Worm (Caenorhabditis elegans) whole organism, late embryonic: Measurements from ENCODE around the gene oac-38.

Experiments
- C08G9.2 ChIP-seq: sonication (generic microtip); optimal IDR thresholded peaks from 2 replicates; lab custom pipeline; 2016; ENCODE audit warnings: mild to moderate bottlenecking, missing genetic modification characterization, moderate library complexity, missing compliant biosample characterization
- C38D4.7 ChIP-seq: fragments of 200-800 bp; sonication (Bioruptor generic); optimal IDR thresholded peaks from 2 replicates; lab custom pipeline; 2018; ENCODE audit warnings: mild to moderate bottlenecking, missing genetic modification characterization, moderate library complexity, missing compliant biosample characterization
- F13H6.1 ChIP-seq: sonication (generic microtip); optimal IDR thresholded peaks from 2 replicates; lab custom pipeline; 2016; ENCODE audit warnings: missing genetic modification characterization, missing compliant biosample characterization
- K02D7.2 ChIP-seq: sonication (generic microtip); optimal IDR thresholded peaks from 2 replicates; lab custom pipeline; 2017; ENCODE audit warnings: mild to moderate bottlenecking, missing genetic modification characterization, missing compliant biosample characterization
- T23F11.4 ChIP-seq: fragments of 200-800 bp; sonication (Bioruptor generic); optimal IDR thresholded peaks from 2 replicates; lab custom pipeline; 2018; ENCODE audit warnings: mild to moderate bottlenecking, missing genetic modification characterization, missing compliant biosample characterization
- Y22D7AL.16 ChIP-seq: sonication (generic microtip); optimal IDR thresholded peaks from 2 replicates; lab custom pipeline; 2016; ENCODE audit warnings: missing genetic modification characterization, missing compliant biosample characterization
- ama-1 ChIP-seq: fragments of 150-350 bp; optimal IDR thresholded peaks from 2 replicates; lab custom pipeline; 2014
- ceh-18 ChIP-seq: sonication (generic microtip); optimal IDR thresholded peaks from 2 replicates; lab custom pipeline; 2016; ENCODE audit warnings: missing genetic modification characterization, missing compliant biosample characterization
- ceh-19 ChIP-seq: fragments of 200-800 bp; sonication (Bioruptor generic); optimal IDR thresholded peaks from 2 replicates; lab custom pipeline; 2018; ENCODE audit warnings: mild to moderate bottlenecking, missing genetic modification characterization, missing compliant biosample characterization
- ceh-2 ChIP-seq: sonication (generic microtip); optimal IDR thresholded peaks from 2 replicates; lab custom pipeline; 2016; ENCODE audit warnings: missing genotype, missing genetic modification characterization, missing compliant biosample characterization
- ceh-31 ChIP-seq: sonication (generic microtip); optimal IDR thresholded peaks from 2 replicates; lab custom pipeline; 2016; ENCODE audit warnings: missing genetic modification characterization, missing compliant biosample characterization
- elt-2 ChIP-seq: sonication (generic microtip); optimal IDR thresholded peaks from 2 replicates; lab custom pipeline; 2016; ENCODE audit warnings: missing genetic modification reagents, missing genetic modification characterization, missing compliant biosample characterization
- elt-4 ChIP-seq: sonication (generic microtip); optimal IDR thresholded peaks from 2 replicates; lab custom pipeline; 2016; ENCODE audit warnings: missing genetic modification characterization, missing compliant biosample characterization
- fax-1 ChIP-seq: sonication (generic microtip); optimal IDR thresholded peaks from 2 replicates; lab custom pipeline; 2016; ENCODE audit warnings: missing genotype, missing genetic modification characterization, missing compliant biosample characterization
- fkh-10 ChIP-seq: fragments of 150-350 bp; optimal IDR thresholded peaks from 2 replicates; lab custom pipeline; 2014; ENCODE audit warnings: missing biosample characterization, missing genetic modification reagents, missing genetic modification characterization
- fkh-6 ChIP-seq: sonication (generic microtip); optimal IDR thresholded peaks from 2 replicates; lab custom pipeline; 2016; ENCODE audit warnings: missing genetic modification characterization, missing compliant biosample characterization
- gmeb-2 ChIP-seq: sonication (generic microtip); optimal IDR thresholded peaks from 2 replicates; lab custom pipeline; 2016; ENCODE audit warnings: missing genetic modification characterization, inconsistent platforms, missing compliant biosample characterization
- hlh-30 ChIP-seq: sonication (generic microtip); optimal IDR thresholded peaks from 2 replicates; lab custom pipeline; 2017; ENCODE audit warnings: antibody characterized with exemption, missing genetic modification characterization, missing compliant biosample characterization; ENCODE audit not compliant: insufficient read depth
- hlh-8 ChIP-seq: sonication (generic microtip); optimal IDR thresholded peaks from 2 replicates; lab custom pipeline; 2016; ENCODE audit warnings: missing genotype, missing genetic modification characterization, missing compliant biosample characterization
- lim-6 ChIP-seq: sonication (generic microtip); optimal IDR thresholded peaks from 2 replicates; lab custom pipeline; 2016; ENCODE audit warnings: missing genetic modification characterization, missing compliant biosample characterization
- madf-2 ChIP-seq: sonication (generic microtip); optimal IDR thresholded peaks from 2 replicates; lab custom pipeline; 2017; ENCODE audit warnings: missing genetic modification characterization, missing compliant biosample characterization
- mec-3 ChIP-seq: sonication (generic microtip); optimal IDR thresholded peaks from 2 replicates; lab custom pipeline; 2016; ENCODE audit warnings: borderline replicate concordance, missing genetic modification characterization, missing compliant biosample characterization
- nfya-1 ChIP-seq: sonication (generic microtip); optimal IDR thresholded peaks from 2 replicates; lab custom pipeline; 2017; ENCODE audit warnings: missing genetic modification characterization, mild to moderate bottlenecking, missing compliant biosample characterization, antibody characterized with exemption, moderate library complexity
- nhr-11 ChIP-seq: fragments of 150-350 bp; optimal IDR thresholded peaks from 2 replicates; lab custom pipeline; 2014; ENCODE audit warnings: missing biosample characterization, missing genetic modification characterization
- odd-2 ChIP-seq: sonication (generic microtip); optimal IDR thresholded peaks from 2 replicates; lab custom pipeline; 2017; ENCODE audit warnings: antibody characterized with exemption, mild to moderate bottlenecking, missing genetic modification characterization, missing compliant biosample characterization
- pag-3 ChIP-seq: sonication (generic microtip); optimal IDR thresholded peaks from 2 replicates; lab custom pipeline; 2016; ENCODE audit warnings: missing compliant biosample characterization, missing genetic modification characterization, borderline replicate concordance
- pax-1 ChIP-seq: fragments of 150-350 bp; optimal IDR thresholded peaks from 2 replicates; lab custom pipeline; 2014; ENCODE audit warnings: missing biosample characterization, missing genetic modification characterization
- pha-2 ChIP-seq: sonication (generic microtip); optimal IDR thresholded peaks from 2 replicates; lab custom pipeline; 2017; ENCODE audit warnings: mild to moderate bottlenecking, missing genetic modification characterization, missing compliant biosample characterization
- pqm-1 ChIP-seq: sonication (generic microtip); optimal IDR thresholded peaks from 2 replicates; lab custom pipeline; 2016; ENCODE audit warnings: missing genetic modification characterization, missing compliant biosample characterization
- ref-2 ChIP-seq: sonication (generic microtip); optimal IDR thresholded peaks from 2 replicates; lab custom pipeline; 2016; ENCODE audit warnings: missing genetic modification characterization, missing compliant biosample characterization
- rnt-1 ChIP-seq: sonication (generic microtip); optimal IDR thresholded peaks from 2 replicates; lab custom pipeline; 2016; ENCODE audit warnings: missing genetic modification characterization, missing compliant biosample characterization
- sdc-2 ChIP-seq: sonication (generic microtip); optimal IDR thresholded peaks from 2 replicates; lab custom pipeline; 2016; ENCODE audit warnings: missing genotype, missing genetic modification characterization, missing compliant biosample characterization
- sox-4 ChIP-seq: sonication (generic microtip); optimal IDR thresholded peaks from 2 replicates; lab custom pipeline; 2017; ENCODE audit warnings: mild to moderate bottlenecking, missing genetic modification characterization, inconsistent platforms, missing compliant biosample characterization
- unc-3 ChIP-seq, 2 experiments: fragments of 200-800 bp in 1 of 2; sonication (Bioruptor generic) in 1 of 2; sonication (generic microtip) in 1 of 2; conservative IDR thresholded peaks in 1 of 2; optimal IDR thresholded peaks in 1 of 2; 2 replicates each; pipeline versions ENCODE4 v1.3.6 to Lab custom; 2016 to 2022; ENCODE audit warnings: missing compliant biosample characterization in 2 of 2, missing genetic modification characterization in 2 of 2, missing genetic modification reagents in 1 of 2
- unc-42 ChIP-seq: sonication (generic microtip); optimal IDR thresholded peaks from 2 replicates; lab custom pipeline; 2016; ENCODE audit warnings: missing genotype, missing genetic modification characterization, missing compliant biosample characterization
- unc-55 ChIP-seq: sonication (generic microtip); optimal IDR thresholded peaks from 2 replicates; lab custom pipeline; 2017; ENCODE audit warnings: missing biosample characterization, missing genetic modification reagents, missing genetic modification characterization
- unc-86 ChIP-seq: sonication (generic microtip); optimal IDR thresholded peaks from 2 replicates; lab custom pipeline; 2016; ENCODE audit warnings: missing genetic modification characterization, missing compliant biosample characterization
- zip-5 ChIP-seq: sonication (generic microtip); optimal IDR thresholded peaks from 2 replicates; lab custom pipeline; 2016; ENCODE audit warnings: missing genetic modification characterization, missing compliant biosample characterization
- ztf-16 ChIP-seq: sonication (generic microtip); optimal IDR thresholded peaks from 2 replicates; lab custom pipeline; 2017; ENCODE audit warnings: missing genetic modification characterization, missing compliant biosample characterization

The oac-38 gene

ce11 chrIV:14127805-14128610 is 25.2 kb downstream of the oac-38 start, which contains the start of gene H12I19.115 (continued):
- TF ChIP-seq unc-55 (GFP tag; lab: Kevin White, UChicago) (peak; percentile 36), nfya-1 (tag; lab: Kevin White, UChicago) (peak; percentile 63)

ce11 chrIV:14123956-14124355 is 29.2 kb downstream of the oac-38 start, which contains the start of gene nkcc-1:
Gene nkcc-1 (minus strand): TSS chrIV:14124056.
- TF ChIP-seq unc-86 (tag; lab: Kevin White, UChicago) (no peak), hlh-30 (tag; lab: Kevin White, UChicago) (no peak), elt-4 (tag; lab: Kevin White, UChicago) (no peak), pqm-1 (tag; lab: Kevin White, UChicago) (no peak), rnt-1 (tag; lab: Kevin White, UChicago) (no peak), pag-3 (no peak), elt-2 (tag; lab: Kevin White, UChicago) (no peak), C38D4.7 (GFP tag; lab: Kevin White, UChicago) (no peak), C08G9.2 (tag; lab: Kevin White, UChicago) (no peak), Y22D7AL.16 (tag; lab: Kevin White, UChicago) (no peak)

ce11 chrIV:14119327-14119726 is 33.8 kb downstream of the oac-38 start:
- TF ChIP-seq odd-2, result no peak
- no peak for TF ChIP-seq hlh-30 (tag; lab: Kevin White, UChicago)
- TF ChIP-seq sox-4, result no peak
- no peak for TF ChIP-seq Y22D7AL.16 (tag; lab: Kevin White, UChicago)
- peak; percentile 98 for TF ChIP-seq nfya-1 (tag; lab: Kevin White, UChicago)
- no peak for TF ChIP-seq F13H6.1
- no peak for TF ChIP-seq fkh-6 (tag; lab: Kevin White, UChicago)
- TF ChIP-seq unc-86 (tag; lab: Kevin White, UChicago), result no peak

- TF ChIP-seq ceh-19 (GFP tag; lab: Kevin White, UChicago) (no peak), ceh-31 (tag; lab: Kevin White, UChicago) (no peak)
Observed at ce11 chrIV:14115556-14115955, 37.6 kb downstream of the oac-38 start.

- TF ChIP-seq fkh-10 (GFP tag; lab: Kevin White, UChicago) (no peak), pha-2 (tag; lab: Kevin White, UChicago) (no peak), unc-86 (tag; lab: Kevin White, UChicago) (no peak), madf-2 (tag; lab: Kevin White, UChicago) (no peak), ceh-19 (GFP tag; lab: Kevin White, UChicago) (no peak), gmeb-2 (tag; lab: Kevin White, UChicago) (no peak), ama-1 (lab: Kevin White, UChicago) (no peak), ref-2 (tag; lab: Kevin White, UChicago) (no peak), sox-4 (no peak), T23F11.4 (no peak), mec-3 (tag; lab: Kevin White, UChicago) (no peak), sdc-2 (no peak)
Observed at ce11 chrIV:14115045-14115444, 38.1 kb downstream of the oac-38 start.

ce11 chrIV:14114357-14114756 is 38.8 kb downstream of the oac-38 start:
- TF ChIP-seq unc-3 (GFP tag; conservative IDR thresholded peaks at IDR 0.05; lab: Robert Waterston, UW) (no peak), unc-3 (tag; optimal IDR thresholded peaks at IDR 0.05; lab: Kevin White, UChicago) (no peak), ceh-18 (tag; lab: Kevin White, UChicago) (no peak), ceh-2 (tag; lab: Kevin White, UChicago) (no peak), mec-3 (tag; lab: Kevin White, UChicago) (no peak), unc-42 (tag; lab: Kevin White, UChicago) (no peak), ztf-16 (tag; lab: Kevin White, UChicago) (no peak), lim-6 (tag; lab: Kevin White, UChicago) (no peak), hlh-8 (tag; lab: Kevin White, UChicago) (no peak), zip-5 (tag; lab: Kevin White, UChicago) (no peak), T23F11.4 (no peak), K02D7.2 (tag; lab: Kevin White, UChicago) (no peak), ceh-31 (tag; lab: Kevin White, UChicago) (no peak), nhr-11 (no peak), pax-1 (tag; lab: Kevin White, UChicago) (no peak), fax-1 (tag; lab: Kevin White, UChicago) (no peak), pag-3 (no peak)
